Worm (Caenorhabditis elegans): ENCODE results near the gene R05G6.4.

R05G6.4 gene

DNA sequence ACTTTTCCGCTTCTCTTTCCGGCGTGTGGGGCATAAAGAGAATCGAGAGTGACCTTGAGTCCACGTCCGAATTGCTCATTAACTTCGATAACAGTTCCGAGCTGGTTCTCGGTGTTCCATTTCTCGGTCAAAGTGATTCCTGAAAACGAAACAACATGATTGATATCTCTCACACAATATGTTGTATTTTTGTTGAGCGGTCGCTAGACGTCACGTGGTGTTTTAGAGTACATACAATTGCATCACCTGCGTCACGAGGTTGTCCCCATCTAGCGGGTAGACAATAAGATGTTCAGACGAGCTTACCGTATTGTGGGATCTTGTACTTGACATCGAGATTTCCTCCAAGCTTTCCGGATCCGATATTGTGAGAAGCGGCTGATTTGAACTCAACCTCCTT is 5.7 kb upstream of the R05G6.4 start:
- TF ChIP-seq hlh-30 (tag; optimal IDR thresholded peaks at IDR 0.05; ENCODE audit: insufficient read depth) = peak; percentile 76
- no peak for TF ChIP-seq pha-2 (tag; optimal IDR thresholded peaks at IDR 0.05)
- no peak for TF ChIP-seq nfya-1 (tag; optimal IDR thresholded peaks at IDR 0.05)
- TF ChIP-seq Y22D7AL.16 (tag; optimal IDR thresholded peaks at IDR 0.05) = no peak

DNA sequence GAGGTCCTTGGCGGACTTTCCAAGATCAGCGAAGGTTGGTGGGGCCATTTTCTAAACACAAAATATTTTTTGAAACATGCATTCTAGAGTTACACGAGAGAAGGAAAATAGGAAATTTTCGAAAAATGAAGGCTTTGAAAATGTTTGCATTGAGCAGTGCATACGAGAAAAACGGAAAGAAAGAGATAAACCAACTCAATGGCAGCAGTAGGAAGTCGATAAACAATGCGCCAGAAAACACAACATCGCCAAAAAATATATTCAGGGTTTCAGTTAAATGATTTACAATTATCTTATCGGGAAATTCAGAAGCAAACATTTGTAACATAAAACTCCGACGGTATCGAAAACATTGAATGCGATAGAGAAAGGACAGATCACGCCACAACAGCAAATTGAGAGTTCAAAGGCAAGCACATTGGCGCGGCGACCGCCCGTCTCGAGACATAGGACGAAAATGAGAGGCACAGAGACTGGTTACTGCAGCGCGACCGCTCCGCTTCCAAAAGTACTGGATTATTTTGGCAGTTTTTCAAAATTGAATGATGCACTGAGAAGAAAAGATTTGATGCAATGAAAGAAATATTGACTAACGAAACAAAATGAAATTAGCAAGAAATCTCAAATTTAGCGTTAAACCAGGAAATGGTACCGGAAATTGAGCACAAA is 5.1 kb upstream of the R05G6.4 start, which contains the start of the genes vdac-1 and R05G6.5:
vdac-1 (minus strand) TSS at position 51 of the 669 bp plus-strand sequence.
R05G6.5 (plus strand) TSS at position 527 of the 669 bp plus-strand sequence.
- TF ChIP-seq unc-42 (tag; optimal IDR thresholded peaks at IDR 0.05) (peak; percentile 47), ceh-18 (tag; optimal IDR thresholded peaks at IDR 0.05) (peak; percentile 31), zip-5 (tag; optimal IDR thresholded peaks at IDR 0.05) (no peak), sdc-2 (tag; optimal IDR thresholded peaks at IDR 0.05) (no peak), unc-55 (GFP tag; optimal IDR thresholded peaks at IDR 0.05) (no peak), dve-1 (tag; optimal IDR thresholded peaks at IDR 0.05) (peak; percentile 45), hlh-13 (GFP tag; optimal IDR thresholded peaks at IDR 0.05) (no peak), nfya-1 (tag; optimal IDR thresholded peaks at IDR 0.05) (peak; percentile 32)

DNA sequence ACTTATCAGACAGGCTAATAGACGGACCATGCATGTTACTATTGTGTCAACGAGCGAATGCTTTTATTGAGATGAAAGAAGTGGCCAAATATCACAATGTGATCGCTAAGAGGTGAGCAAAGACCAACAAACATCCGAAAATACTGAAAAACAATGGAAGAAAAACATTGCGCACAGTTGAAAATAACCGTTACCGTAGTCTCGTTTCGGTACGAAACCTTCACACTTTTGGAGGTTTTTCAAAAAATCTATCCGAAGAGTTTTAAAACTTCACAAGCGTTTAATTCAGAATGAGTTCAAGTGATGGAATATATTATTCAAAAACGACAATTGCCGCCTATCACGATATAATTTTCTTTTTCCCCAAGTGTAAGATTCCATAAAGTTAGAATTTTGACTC is 4.2 kb upstream of the R05G6.4 start:
- TF ChIP-seq fax-1 (tag; optimal IDR thresholded peaks at IDR 0.05) (no peak), unc-42 (tag; optimal IDR thresholded peaks at IDR 0.05) (no peak), ttx-3 (tag; optimal IDR thresholded peaks at IDR 0.05) (no peak), unc-55 (GFP tag; optimal IDR thresholded peaks at IDR 0.05) (no peak), pag-3 (tag; optimal IDR thresholded peaks at IDR 0.05; ENCODE audit: borderline replicate concordance) (no peak), ref-2 (tag; optimal IDR thresholded peaks at IDR 0.05) (no peak)

DNA sequence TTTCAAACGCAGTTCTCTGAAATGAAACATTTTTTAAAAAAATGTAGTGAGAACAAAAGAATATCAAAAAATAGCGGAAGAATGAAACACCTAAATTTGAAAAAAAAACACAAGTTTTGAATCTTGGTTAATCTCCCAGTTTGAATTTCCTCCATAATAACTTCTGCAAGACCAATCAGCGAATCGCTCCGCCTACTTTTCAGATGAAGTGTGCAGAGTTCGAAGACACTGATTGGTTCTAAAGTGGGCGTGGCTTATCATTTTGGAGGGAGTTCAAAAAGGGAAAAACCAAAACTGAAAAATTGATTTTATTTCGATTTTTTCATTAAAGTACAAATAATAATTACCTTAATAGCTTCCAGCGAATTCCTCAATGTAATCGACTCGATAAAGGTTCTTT is 2.2 kb upstream of the R05G6.4 start:
- TF ChIP-seq elt-4 (tag; optimal IDR thresholded peaks at IDR 0.05) (no peak), nfya-1 (tag; optimal IDR thresholded peaks at IDR 0.05) (peak; percentile 72)

DNA sequence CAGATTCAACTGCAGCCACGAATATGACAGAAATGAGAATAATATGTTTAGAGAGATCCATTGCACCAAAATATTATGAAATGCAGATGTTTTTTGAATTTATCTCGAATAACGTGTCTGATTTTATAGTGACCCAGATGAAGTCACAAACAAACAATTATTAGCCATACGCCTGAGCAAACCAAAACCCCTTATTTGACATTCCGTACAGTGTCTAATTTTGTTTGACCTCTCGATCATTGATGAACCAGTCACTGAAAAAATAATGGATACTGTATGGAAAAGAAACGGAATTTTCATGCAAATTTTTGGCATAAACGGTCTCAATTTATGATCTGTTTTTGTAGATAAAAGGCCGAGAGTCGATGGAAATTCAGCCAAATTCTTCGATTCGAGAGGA is 3.1 kb downstream of the R05G6.4 start, which contains the start of the genes R05G6.9 and R05G6.3:
R05G6.9 (minus strand) TSS at position 101 of the 400 bp plus-strand sequence.
R05G6.3 (plus strand) TSS at position 386 of the 400 bp plus-strand sequence.
- no peak for TF ChIP-seq ceh-9 (tag; optimal IDR thresholded peaks at IDR 0.05)
- no peak for TF ChIP-seq fax-1 (tag; optimal IDR thresholded peaks at IDR 0.05)
- no peak for TF ChIP-seq hlh-15 (tag; optimal IDR thresholded peaks at IDR 0.05)
- no peak for TF ChIP-seq K02D7.2 (tag; optimal IDR thresholded peaks at IDR 0.05)
- no peak for TF ChIP-seq zip-5 (tag; optimal IDR thresholded peaks at IDR 0.05)
- TF ChIP-seq nhr-232 (tag; optimal IDR thresholded peaks at IDR 0.05) = no peak
- TF ChIP-seq ttx-3 (tag; optimal IDR thresholded peaks at IDR 0.05) = no peak
- no peak for TF ChIP-seq ceh-6 (GFP tag; optimal IDR thresholded peaks at IDR 0.05)
- TF ChIP-seq hlh-8 (tag; optimal IDR thresholded peaks at IDR 0.05) = no peak
- no peak for TF ChIP-seq unc-3 (GFP tag; conservative IDR thresholded peaks at IDR 0.05)
- no peak for TF ChIP-seq unc-3 (tag; optimal IDR thresholded peaks at IDR 0.05)
- TF ChIP-seq ceh-48 (tag; optimal IDR thresholded peaks at IDR 0.05) = no peak
- TF ChIP-seq sdc-2 (tag; optimal IDR thresholded peaks at IDR 0.05) = no peak
- TF ChIP-seq hlh-13 (GFP tag; optimal IDR thresholded peaks at IDR 0.05) = no peak
- TF ChIP-seq dve-1 (tag; optimal IDR thresholded peaks at IDR 0.05) = no peak
- TF ChIP-seq ahr-1 (tag; optimal IDR thresholded peaks at IDR 0.05) = no peak
- TF ChIP-seq unc-55 (GFP tag; optimal IDR thresholded peaks at IDR 0.05) = no peak
- TF ChIP-seq ceh-31 (tag; optimal IDR thresholded peaks at IDR 0.05) = no peak
- TF ChIP-seq C38D4.7 (GFP tag; optimal IDR thresholded peaks at IDR 0.05) = no peak
- no peak for TF ChIP-seq eyg-1 (tag; optimal IDR thresholded peaks at IDR 0.05)

DNA sequence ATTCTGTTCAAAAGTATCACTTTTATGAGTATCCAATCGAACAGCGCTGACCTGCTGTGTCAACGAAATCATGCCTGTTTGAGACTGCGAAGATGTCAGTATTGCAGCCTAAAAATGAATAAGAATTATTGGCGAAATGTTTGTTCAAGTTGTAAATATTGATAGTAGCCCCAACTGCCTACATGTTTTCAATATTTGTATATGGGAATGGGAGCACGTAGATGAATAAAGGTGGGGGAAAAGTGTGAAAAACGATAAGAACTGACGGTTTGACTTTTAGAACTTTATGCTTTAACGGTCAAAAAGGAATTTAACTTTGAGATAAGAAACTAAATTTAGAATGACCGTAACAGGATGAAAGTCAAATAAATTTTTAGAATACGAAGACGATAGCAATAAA is 7.2 kb downstream of the R05G6.4 start:
- TF ChIP-seq zip-5 (tag; optimal IDR thresholded peaks at IDR 0.05) (no peak), ttx-3 (tag; optimal IDR thresholded peaks at IDR 0.05) (no peak), mec-3 (tag; optimal IDR thresholded peaks at IDR 0.05; ENCODE audit: borderline replicate concordance) (no peak), pax-1 (tag; optimal IDR thresholded peaks at IDR 0.05) (no peak), tbx-7 (tag; optimal IDR thresholded peaks at IDR 0.05) (no peak), hlh-15 (tag; optimal IDR thresholded peaks at IDR 0.05) (no peak), ceh-9 (tag; optimal IDR thresholded peaks at IDR 0.05) (no peak), tbx-2 (tag; optimal IDR thresholded peaks at IDR 0.05) (no peak), ceh-24 (tag; optimal IDR thresholded peaks at IDR 0.05) (no peak), pha-2 (tag; optimal IDR thresholded peaks at IDR 0.05) (no peak), npax-4 (tag; optimal IDR thresholded peaks at IDR 0.05) (no peak), ceh-14 (tag; optimal IDR thresholded peaks at IDR 0.05) (no peak)

All from whole organism, late embryonic.